Worm (Caenorhabditis elegans) whole organism, young adult: ENCODE results near the gene ZK666.2.

ENCODE experiments used
- C06A6.2 ChIP-seq: fragments of 200-800 bp; sonication (Bioruptor generic); conservative IDR thresholded peaks from 2 replicates; pipeline ENCODE4 v1.3.6; 2022; ENCODE audit warnings: missing genetic modification characterization, missing compliant biosample characterization
- F33H1.4 ChIP-seq: fragments of 200-800 bp; sonication (Bioruptor generic); IDR thresholded peaks from 2 replicates; pipeline ENCODE4 v1.3.6; 2022; ENCODE audit warnings: missing genetic modification reagents, missing genetic modification characterization, missing compliant biosample characterization
- F49E8.2 ChIP-seq: sonication (generic microtip); optimal IDR thresholded peaks from 3 replicates; lab custom pipeline; 2017; ENCODE audit warnings: missing genetic modification characterization, mild to moderate bottlenecking, missing compliant biosample characterization, antibody characterized with exemption, moderate library complexity; ENCODE audit not compliant: insufficient read depth
- Y56A3A.18 ChIP-seq: fragments of 200-800 bp; sonication (Bioruptor generic); IDR thresholded peaks from 2 replicates; pipeline ENCODE4 v1.3.6; 2022; ENCODE audit warnings: missing genetic modification reagents, missing genetic modification characterization, missing compliant biosample characterization
- athp-1 ChIP-seq: sonication (generic microtip); optimal IDR thresholded peaks from 2 replicates; lab custom pipeline; 2017; ENCODE audit warnings: mild to moderate bottlenecking, missing genetic modification characterization, missing compliant biosample characterization
- ccch-3 ChIP-seq: fragments of 200-800 bp; sonication (Bioruptor generic); optimal IDR thresholded peaks from 2 replicates; lab custom pipeline; 2018; ENCODE audit warnings: mild to moderate bottlenecking, missing genetic modification characterization, missing compliant biosample characterization
- cebp-1 ChIP-seq, 2 experiments: fragments of 200-800 bp in 1 of 2; sonication (Bioruptor generic) in 1 of 2; sonication (generic microtip) in 1 of 2; IDR thresholded peaks in 1 of 2; optimal IDR thresholded peaks in 1 of 2; 2 replicates each; pipeline versions ENCODE4 v1.3.6 to Lab custom; 2017 to 2022; ENCODE audit warnings: missing compliant biosample characterization in 2 of 2, missing genetic modification characterization in 2 of 2, mild to moderate bottlenecking in 1 of 2, missing genetic modification reagents in 1 of 2, moderate library complexity in 1 of 2
- ceh-79 ChIP-seq: sonication (generic microtip); optimal IDR thresholded peaks from 2 replicates; lab custom pipeline; 2017; ENCODE audit warnings: mild to moderate bottlenecking, missing genetic modification characterization, missing compliant biosample characterization
- chd-7 ChIP-seq: sonication (generic microtip); optimal IDR thresholded peaks from 2 replicates; lab custom pipeline; 2016; ENCODE audit warnings: mild to moderate bottlenecking, missing genetic modification characterization, moderate library complexity, missing compliant biosample characterization
- die-1 ChIP-seq: sonication (generic microtip); optimal IDR thresholded peaks from 2 replicates; lab custom pipeline; 2016; ENCODE audit warnings: missing genotype, mild to moderate bottlenecking, missing genetic modification characterization, missing compliant biosample characterization
- egl-18 ChIP-seq: fragments of 200-800 bp; sonication (Bioruptor generic); IDR thresholded peaks from 2 replicates; pipeline ENCODE4 v1.3.6; 2022; ENCODE audit warnings: missing genetic modification reagents, missing genetic modification characterization, missing compliant biosample characterization
- ets-4 ChIP-seq: fragments of 200-800 bp; sonication (Bioruptor generic); optimal IDR thresholded peaks from 2 replicates; lab custom pipeline; 2018; ENCODE audit warnings: mild to moderate bottlenecking, missing genetic modification characterization, missing compliant biosample characterization
- fkh-3 ChIP-seq: sonication (generic microtip); optimal IDR thresholded peaks from 2 replicates; lab custom pipeline; 2016; ENCODE audit warnings: mild to moderate bottlenecking, missing genetic modification characterization, missing compliant biosample characterization
- hmg-1.2 ChIP-seq: fragments of 200-800 bp; sonication (Bioruptor generic); IDR thresholded peaks from 2 replicates; pipeline ENCODE4 v1.3.6; 2022; ENCODE audit warnings: missing genetic modification reagents, missing genetic modification characterization, missing compliant biosample characterization
- hrde-1 ChIP-seq: sonication (generic microtip); optimal IDR thresholded peaks from 2 replicates; lab custom pipeline; 2016; ENCODE audit warnings: missing genetic modification characterization, mild to moderate bottlenecking, missing compliant biosample characterization, moderate library complexity, missing genotype, missing genetic modification reagents, borderline replicate concordance
- lin-54 ChIP-seq: fragments of 200-800 bp; sonication (Bioruptor generic); optimal IDR thresholded peaks from 2 replicates; lab custom pipeline; 2018; ENCODE audit warnings: mild to moderate bottlenecking, missing genetic modification characterization, missing compliant biosample characterization
- madf-8 ChIP-seq: fragments of 200-800 bp; sonication (Bioruptor generic); conservative IDR thresholded peaks from 2 replicates; pipeline ENCODE4 v1.3.6; 2022; ENCODE audit warnings: missing genetic modification reagents, missing genetic modification characterization, missing compliant biosample characterization
- mcd-1 ChIP-seq: fragments of 200-800 bp; sonication (Bioruptor generic); IDR thresholded peaks from 2 replicates; pipeline ENCODE4 v1.3.6; 2022; ENCODE audit warnings: missing genetic modification reagents, missing genetic modification characterization, missing compliant biosample characterization
- nhr-120 ChIP-seq: fragments of 200-800 bp; sonication (Bioruptor generic); IDR thresholded peaks from 2 replicates; pipeline ENCODE4 v1.3.6; 2022; ENCODE audit warnings: missing genetic modification characterization, missing compliant biosample characterization
- nhr-27 ChIP-seq: fragments of 200-800 bp; sonication (Bioruptor generic); optimal IDR thresholded peaks from 2 replicates; lab custom pipeline; 2018; ENCODE audit warnings: mild to moderate bottlenecking, missing genetic modification characterization, moderate library complexity, missing compliant biosample characterization
- nhr-80 ChIP-seq: sonication (generic microtip); optimal IDR thresholded peaks from 2 replicates; lab custom pipeline; 2016; ENCODE audit warnings: missing genetic modification characterization, missing compliant biosample characterization
- pha-4 ChIP-seq: fragments of 150-350 bp; sonication (generic microtip); optimal IDR thresholded peaks from 2 replicates; lab custom pipeline; 2014; ENCODE audit warnings: missing biosample characterization, missing genetic modification reagents, missing genetic modification characterization
- snpc-1.3 ChIP-seq: sonication (generic microtip); optimal IDR thresholded peaks from 2 replicates; lab custom pipeline; 2017; ENCODE audit warnings: missing genetic modification characterization, mild to moderate bottlenecking, missing compliant biosample characterization, antibody characterized with exemption, moderate library complexity, missing genotype, missing genetic modification reagents; ENCODE audit not compliant: insufficient read depth
- somi-1 ChIP-seq: fragments of 200-800 bp; sonication (Bioruptor generic); optimal IDR thresholded peaks from 2 replicates; lab custom pipeline; 2018; ENCODE audit warnings: mild to moderate bottlenecking, missing genetic modification characterization, missing compliant biosample characterization
- sptf-2 ChIP-seq: fragments of 200-800 bp; sonication (Bioruptor generic); optimal IDR thresholded peaks from 2 replicates; lab custom pipeline; 2018; ENCODE audit warnings: mild to moderate bottlenecking, missing genetic modification characterization, missing compliant biosample characterization
- tlf-1 ChIP-seq: fragments of 200-800 bp; sonication (Bioruptor generic); optimal IDR thresholded peaks from 2 replicates; lab custom pipeline; 2018; ENCODE audit warnings: mild to moderate bottlenecking, missing genetic modification characterization, missing compliant biosample characterization
- ztf-25 ChIP-seq: fragments of 200-800 bp; sonication (Bioruptor generic); IDR thresholded peaks from 2 replicates; pipeline ENCODE4 v1.3.6; 2022; ENCODE audit warnings: missing genetic modification reagents, missing genetic modification characterization, missing compliant biosample characterization
- ztf-28 ChIP-seq: fragments of 200-800 bp; sonication (Bioruptor generic); IDR thresholded peaks from 2 replicates; pipeline ENCODE4 v1.3.6; 2022; ENCODE audit warnings: missing genetic modification reagents, missing genetic modification characterization, missing compliant biosample characterization

The ZK666.2 gene

DNA sequence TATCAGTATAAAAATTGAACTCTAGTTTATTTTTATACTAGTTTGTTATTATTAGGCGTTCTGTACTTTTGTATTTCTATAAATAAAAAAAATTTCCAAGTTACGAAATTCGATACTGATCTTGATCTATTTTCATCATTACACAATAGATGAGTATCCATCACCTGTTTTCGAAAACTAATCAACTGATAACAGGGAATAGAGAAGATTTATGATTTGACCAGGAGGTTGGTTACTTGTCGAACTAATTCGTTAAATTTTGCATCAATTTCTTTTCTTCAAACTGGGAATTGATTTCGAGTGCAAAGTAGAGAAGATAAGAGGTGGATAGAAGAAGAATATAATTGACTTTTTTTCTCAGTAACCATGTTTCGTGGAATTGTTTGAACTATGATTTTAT lies 43.7 kb upstream of the ZK666.2 start:
- TF ChIP-seq hrde-1 (tag; lab: Kevin White, UChicago) = no peak
- no peak for TF ChIP-seq mcd-1 (GFP tag; lab: Robert Waterston, UW)
- no peak for TF ChIP-seq C06A6.2 (GFP tag; lab: Robert Waterston, UW)
- no peak for TF ChIP-seq die-1 (tag; lab: Kevin White, UChicago)
- TF ChIP-seq cebp-1 (GFP tag; IDR thresholded peaks at IDR 0.05; lab: Robert Waterston, UW) = no peak
- peak; percentile 15 for TF ChIP-seq cebp-1 (tag; optimal IDR thresholded peaks at IDR 0.05; lab: Kevin White, UChicago)
- TF ChIP-seq fkh-3 (tag; lab: Kevin White, UChicago) = no peak

DNA sequence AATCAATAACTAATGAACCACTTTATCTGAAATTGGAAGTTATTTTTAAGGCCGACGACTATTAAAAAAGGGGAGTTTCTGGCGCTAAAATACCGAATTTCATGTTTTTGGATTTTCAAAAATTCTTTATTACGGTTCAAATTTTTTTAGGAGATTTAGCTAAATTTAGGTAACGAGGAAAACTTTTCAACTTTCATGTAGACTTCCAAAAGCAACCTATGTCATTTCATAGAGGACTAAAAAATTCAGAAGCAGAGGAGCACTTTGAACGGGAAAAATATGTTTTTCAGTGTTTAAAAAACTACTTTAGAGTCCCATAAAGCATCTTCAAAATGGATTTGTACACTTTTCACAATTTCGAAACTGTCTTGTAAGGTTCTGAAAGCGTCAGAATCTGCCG lies 41.7 kb upstream of the ZK666.2 start:
- TF ChIP-seq ceh-79 (no peak), ztf-28 (no peak), F49E8.2 (no peak), Y56A3A.18 (GFP tag; lab: Robert Waterston, UW) (no peak), nhr-120 (no peak), athp-1 (tag; lab: Kevin White, UChicago) (no peak), snpc-1.3 (tag; lab: Kevin White, UChicago) (no peak), somi-1 (GFP tag; lab: Kevin White, UChicago) (no peak), cebp-1 (GFP tag; IDR thresholded peaks at IDR 0.05; lab: Robert Waterston, UW) (no peak), cebp-1 (tag; optimal IDR thresholded peaks at IDR 0.05; lab: Kevin White, UChicago) (peak; percentile 3)
- TF ChIP-seq, all 124 proteins: peak for 1

DNA sequence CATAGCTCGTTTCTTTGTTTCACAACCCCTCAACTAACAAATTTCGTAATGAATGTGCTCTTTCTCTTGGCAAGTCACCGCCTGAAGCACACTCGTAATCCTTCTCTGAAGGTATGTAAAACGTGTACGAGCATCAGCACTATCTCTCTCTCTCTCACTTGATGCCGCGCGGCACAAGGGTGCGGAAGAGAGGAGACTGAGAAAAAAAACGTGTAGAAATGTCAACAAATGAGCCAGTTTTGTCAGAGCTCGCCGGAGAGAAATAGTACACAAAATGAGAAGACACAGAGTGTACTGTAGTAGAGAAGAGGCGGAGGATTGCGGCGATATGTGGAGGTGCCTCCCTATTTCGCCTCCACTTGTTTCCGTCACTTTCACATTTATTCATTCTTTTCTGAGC lies 38.6 kb upstream of the ZK666.2 start, which contains the start of gene F59B10.3:
Gene F59B10.3, plus strand, starts transcription at position 301 of the 400 bp plus-strand sequence.
- TF ChIP-seq sptf-2 = no peak
- TF ChIP-seq cebp-1 (GFP tag; IDR thresholded peaks at IDR 0.05; lab: Robert Waterston, UW) = no peak
- peak; percentile 1 for TF ChIP-seq cebp-1 (tag; optimal IDR thresholded peaks at IDR 0.05; lab: Kevin White, UChicago)
- TF ChIP-seq, all 124 proteins: peak for 1

DNA sequence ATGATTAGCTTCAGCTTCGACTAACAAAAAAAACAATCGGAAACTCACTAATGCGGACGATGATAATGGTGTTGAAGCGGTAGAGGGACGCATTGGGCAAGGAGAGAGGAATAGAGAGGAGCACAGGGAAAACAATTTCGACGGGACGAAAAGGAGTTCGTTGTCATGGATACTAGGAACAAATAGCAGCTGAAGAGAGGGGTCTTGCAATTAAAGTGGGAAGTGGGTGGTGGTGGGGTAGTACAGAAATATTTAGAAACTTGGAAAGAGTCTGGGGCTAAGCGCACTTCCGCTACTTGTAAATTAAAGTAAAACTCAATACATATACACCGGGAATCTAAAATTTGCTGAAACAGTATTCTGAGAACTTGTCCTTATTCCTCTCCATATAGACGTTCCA lies 38.1 kb upstream of the ZK666.2 start, which contains the start of gene F59B10.2:
Gene F59B10.2, minus strand, starts transcription at position 101 of the 400 bp plus-strand sequence.
- no peak for TF ChIP-seq Y56A3A.18 (GFP tag; lab: Robert Waterston, UW)
- TF ChIP-seq chd-7 (tag; lab: Kevin White, UChicago) = no peak
- no peak for TF ChIP-seq ccch-3 (GFP tag; lab: Kevin White, UChicago)
- no peak for TF ChIP-seq ztf-25 (GFP tag; lab: Robert Waterston, UW)
- TF ChIP-seq pha-4 (tag; lab: Kevin White, UChicago) = no peak
- TF ChIP-seq snpc-1.3 (tag; lab: Kevin White, UChicago) = no peak
- TF ChIP-seq hrde-1 (tag; lab: Kevin White, UChicago) = no peak
- no peak for TF ChIP-seq F33H1.4
- TF ChIP-seq tlf-1 (GFP tag; lab: Kevin White, UChicago) = no peak

DNA sequence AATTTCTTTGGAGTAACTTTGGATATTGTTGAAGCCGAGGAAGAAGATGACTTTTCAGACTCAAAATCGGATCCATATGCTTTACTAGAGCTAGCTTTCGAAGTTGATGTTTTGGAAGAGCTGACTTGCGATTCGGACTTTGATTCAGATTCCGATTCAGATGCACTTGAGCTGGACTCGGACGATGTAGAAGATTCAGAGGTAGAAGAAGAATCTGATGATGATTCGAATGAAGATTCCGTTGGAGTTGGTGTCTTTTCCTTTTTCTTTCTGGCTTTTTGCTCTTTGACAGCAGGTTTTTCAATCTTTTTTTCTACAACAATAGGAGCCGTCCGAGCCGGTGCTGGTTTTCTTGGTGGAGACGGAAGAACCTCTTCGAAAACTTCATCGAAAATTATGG lies 36.2 kb upstream of the ZK666.2 start:
- TF ChIP-seq lin-54 (no peak), ets-4 (GFP tag; lab: Kevin White, UChicago) (no peak)

DNA sequence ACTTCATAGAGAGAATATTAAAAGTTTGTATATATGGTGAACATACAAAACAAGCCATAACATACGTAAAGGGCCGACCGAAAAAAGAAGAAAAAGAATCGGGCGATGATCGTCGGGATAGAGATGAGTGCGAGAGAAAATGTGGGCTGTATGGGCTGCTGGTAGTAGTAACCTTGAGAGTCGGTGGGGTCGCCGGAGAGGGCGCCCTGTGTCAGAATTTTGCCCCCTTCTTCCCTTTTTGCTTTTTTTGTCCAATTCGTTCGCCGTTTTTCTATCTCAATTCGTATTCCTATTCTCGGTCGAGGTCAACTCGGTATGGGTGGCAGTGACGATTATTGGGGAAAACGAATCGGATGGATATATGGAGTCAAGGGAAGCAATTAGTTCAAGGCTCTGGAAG lies 34.3 kb upstream of the ZK666.2 start:
- TF ChIP-seq egl-18 (GFP tag; lab: Robert Waterston, UW) (no peak), nhr-27 (no peak), madf-8 (GFP tag; lab: Robert Waterston, UW) (no peak)

DNA sequence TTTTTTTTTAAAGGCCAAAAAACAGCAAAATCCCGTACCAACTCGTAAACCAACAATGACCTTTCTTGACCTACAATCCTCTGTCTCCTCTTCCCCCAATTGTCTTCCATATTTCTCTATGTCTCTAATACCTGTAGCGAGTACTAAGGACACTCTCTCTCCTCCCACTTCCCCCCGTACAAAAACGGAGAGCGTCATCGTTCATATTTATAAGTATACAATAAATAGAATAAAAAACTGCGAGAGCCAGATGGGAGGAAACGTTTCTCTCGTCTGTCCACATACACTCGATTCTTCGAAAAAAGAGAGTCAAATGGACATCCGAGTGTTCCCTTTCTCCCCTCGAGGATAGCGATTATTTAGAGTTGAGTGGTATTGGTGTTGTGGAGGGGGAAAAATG lies 33.0 kb upstream of the ZK666.2 start:
- TF ChIP-seq nhr-80 = no peak
- peak; percentile 17; the same call in 1 of the 2 replicates for TF ChIP-seq hmg-1.2
